Fruit fly (Drosophila melanogaster): ENCODE results near the gene Srrm1.

The Srrm1 gene

DNA sequence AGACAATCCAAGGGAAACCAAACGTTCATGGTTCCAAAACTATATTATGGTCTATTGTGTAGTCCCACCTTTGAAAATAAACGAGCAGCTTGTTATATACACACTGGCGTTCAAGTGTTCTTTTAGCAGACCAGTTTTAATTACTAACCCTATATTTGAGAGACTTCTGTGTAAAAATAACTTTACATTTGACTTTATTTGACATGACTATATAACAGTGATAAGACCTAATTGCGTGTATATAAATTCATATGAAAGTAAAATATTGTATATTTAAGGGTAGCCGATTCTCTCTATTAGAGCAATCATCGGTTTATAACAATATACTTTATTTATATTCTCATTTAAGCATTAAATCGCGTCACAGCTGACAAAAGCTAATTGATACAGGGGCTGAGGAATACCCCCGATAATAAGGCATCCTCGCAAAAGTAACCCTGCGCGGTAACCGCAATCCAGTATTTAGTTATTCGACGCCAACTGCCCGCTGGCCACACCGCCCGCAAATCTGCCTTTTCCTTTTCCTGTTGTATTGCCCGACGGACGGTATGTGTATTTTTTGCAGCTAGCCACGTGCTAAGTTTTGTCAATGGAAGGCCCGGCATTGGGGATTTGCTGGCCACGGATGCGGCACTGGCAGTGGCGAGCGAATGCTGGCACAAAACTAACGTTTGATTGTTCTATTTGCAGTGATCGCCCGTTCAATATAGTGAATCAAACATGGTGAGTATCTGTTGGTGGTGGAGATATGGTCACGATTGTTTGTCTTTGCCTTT, 4.9 kb downstream of the Srrm1 start, which contains the start of gene RpS4 (continued):
- TF ChIP-seq unc-4 (GFP tag; IDR thresholded peaks at IDR 0.05; ENCODE audit: partially characterized antibody) (no peak), onecut (GFP tag; IDR thresholded peaks at IDR 0.05) (peak; percentile 94), cato (GFP tag; optimal IDR thresholded peaks at IDR 0.05; ENCODE audit: borderline replicate concordance) (peak; percentile 53), sc (optimal IDR thresholded peaks at IDR 0.05) (no peak), sc (GFP tag; optimal IDR thresholded peaks at IDR 0.05) (peak; percentile 76), Jarid2 (GFP tag; optimal IDR thresholded peaks at IDR 0.05) (peak; percentile 84), hth (optimal IDR thresholded peaks at IDR 0.05) (no peak), Sox102F (GFP tag; optimal IDR thresholded peaks at IDR 0.05) (no peak), sima (GFP tag; optimal IDR thresholded peaks at IDR 0.05) (peak; percentile 80), bowl (GFP tag; IDR thresholded peaks at IDR 0.05) (peak; percentile 50; the same call in 1 of the 2 replicates), CG1792 (GFP tag; optimal IDR thresholded peaks at IDR 0.05) (peak; percentile 75), CG17802 (tag; optimal IDR thresholded peaks at IDR 0.05) (peak; percentile 82), Dek (tag; optimal IDR thresholded peaks at IDR 0.05) (peak; percentile 81), fu2 (GFP tag; optimal IDR thresholded peaks at IDR 0.05) (peak; percentile 73), row (GFP tag; IDR thresholded peaks at IDR 0.05) (peak; percentile 92), CG18764 (GFP tag; optimal IDR thresholded peaks at IDR 0.05) (peak; percentile 69), CG33213 (GFP tag; optimal IDR thresholded peaks at IDR 0.05) (peak; percentile 91), CG13624 (GFP tag; optimal IDR thresholded peaks at IDR 0.05) (peak; percentile 84), nom (GFP tag; optimal IDR thresholded peaks at IDR 0.05) (peak; percentile 97), CG4404 (GFP tag; IDR thresholded peaks at IDR 0.05) (peak; percentile 60), sd (tag; optimal IDR thresholded peaks at IDR 0.05) (peak; percentile 31), Neu2 (GFP tag; optimal IDR thresholded peaks at IDR 0.05; ENCODE audit: borderline replicate concordance) (peak; percentile 65), pan (optimal IDR thresholded peaks at IDR 0.05) (no peak), pan (GFP tag; optimal IDR thresholded peaks at IDR 0.05 in 1 of 2, IDR thresholded peaks at IDR 0.05 in 1 of 2) (peak in 1 of 2 experiments; percentile 85), unpg (GFP tag; optimal IDR thresholded peaks at IDR 0.05) (peak; percentile 91), CG34422 (GFP tag; IDR thresholded peaks at IDR 0.05) (peak; percentile 88), CG9609 (GFP tag; optimal IDR thresholded peaks at IDR 0.05) (peak; percentile 77), CG17328 (GFP tag; IDR thresholded peaks at IDR 0.05) (peak; percentile 95), emc (GFP tag; optimal IDR thresholded peaks at IDR 0.05) (peak; percentile 68)

dm6 chr3L:13044335-13044814, 7.8 kb downstream of the Srrm1 start, which contains the start of gene Syx13:
TSS of gene Syx13 (plus strand) at chr3L:13044434.
- TF ChIP-seq CG7357 (GFP tag; IDR thresholded peaks at IDR 0.05) = peak; percentile 27; the same call in 1 of the 3 replicates
- TF ChIP-seq Bdp1 (GFP tag; optimal IDR thresholded peaks at IDR 0.05) = no peak
- no peak for TF ChIP-seq eve (GFP tag; optimal IDR thresholded peaks at IDR 0.05)
- no peak for TF ChIP-seq wek (GFP tag; optimal IDR thresholded peaks at IDR 0.05)
- TF ChIP-seq Nf-YA (GFP tag; IDR thresholded peaks at IDR 0.05) = no peak
- TF ChIP-seq CG10366 (GFP tag; IDR thresholded peaks at IDR 0.05) = no peak
- TF ChIP-seq sug (tag; optimal IDR thresholded peaks at IDR 0.05) = peak; percentile 97
- peak; percentile 11 for TF ChIP-seq CG10979 (tag; optimal IDR thresholded peaks at IDR 0.05)
- no peak for TF ChIP-seq Dip3 (GFP tag; optimal IDR thresholded peaks at IDR 0.05)
- TF ChIP-seq CG9437 (GFP tag; optimal IDR thresholded peaks at IDR 0.05) = no peak
- TF ChIP-seq CG31365 (tag; optimal IDR thresholded peaks at IDR 0.05) = no peak
- TF ChIP-seq gt (GFP tag; IDR thresholded peaks at IDR 0.05) = no peak
- no peak for TF ChIP-seq CG3163 (GFP tag; optimal IDR thresholded peaks at IDR 0.05)
- TF ChIP-seq zf30C (GFP tag; optimal IDR thresholded peaks at IDR 0.05) = no peak
- no peak for TF ChIP-seq CG30431 (GFP tag; optimal IDR thresholded peaks at IDR 0.05)
- peak in 1 of 2 experiments; percentile 1 for TF ChIP-seq Hr78 (GFP tag; optimal IDR thresholded peaks at IDR 0.05)
- peak; percentile 84 for TF ChIP-seq CG12659 (GFP tag; optimal IDR thresholded peaks at IDR 0.05)
- TF ChIP-seq Lim3 (GFP tag; IDR thresholded peaks at IDR 0.05) = no peak
- no peak for TF ChIP-seq CG10274 (GFP tag; optimal IDR thresholded peaks at IDR 0.05)
- peak; percentile 35 for TF ChIP-seq nmo (GFP tag; optimal IDR thresholded peaks at IDR 0.05)
- TF ChIP-seq Poxn (GFP tag; IDR thresholded peaks at IDR 0.05) = no peak
- peak; percentile 41 for TF ChIP-seq Jarid2 (GFP tag; optimal IDR thresholded peaks at IDR 0.05)
- TF ChIP-seq tio (GFP tag; optimal IDR thresholded peaks at IDR 0.05) = no peak
